Worm (Caenorhabditis elegans) whole organism, L2 larva: Measurements from ENCODE around the gene lgc-45.

Experiments
- F13H6.1 ChIP-seq: sonication (generic microtip); optimal IDR thresholded peaks from 2 replicates; lab custom pipeline; 2016; ENCODE audit warnings: missing genetic modification characterization, missing compliant biosample characterization
- ama-1 ChIP-seq: fragments of 150-350 bp; optimal IDR thresholded peaks from 2 replicates; lab custom pipeline; 2018; ENCODE audit warnings: inconsistent platforms
- blmp-1 ChIP-seq: sonication (generic microtip); optimal IDR thresholded peaks from 2 replicates; lab custom pipeline; 2017; ENCODE audit warnings: missing genetic modification characterization, mild to moderate bottlenecking, missing compliant biosample characterization, antibody characterized with exemption, moderate library complexity; ENCODE audit not compliant: insufficient read depth
- dmd-4 ChIP-seq: sonication (generic microtip); optimal IDR thresholded peaks from 2 replicates; lab custom pipeline; 2017; ENCODE audit warnings: missing biosample characterization, missing genetic modification characterization
- mdl-1 ChIP-seq, 2 experiments: fragments of 150-350 bp in 1 of 2; sonication (generic microtip) in 1 of 2; optimal IDR thresholded peaks; 2 replicates each; lab custom pipeline; 2017; ENCODE audit warnings: missing biosample characterization in 2 of 2, missing genetic modification characterization in 2 of 2
- nhr-10 ChIP-seq: sonication (generic microtip); optimal IDR thresholded peaks from 2 replicates; lab custom pipeline; 2017; ENCODE audit warnings: missing biosample characterization, missing genetic modification characterization
- nhr-11 ChIP-seq: fragments of 150-350 bp; optimal IDR thresholded peaks from 2 replicates; lab custom pipeline; 2014; ENCODE audit warnings: missing biosample characterization, missing genetic modification characterization
- unc-55 ChIP-seq: fragments of 150-350 bp; sonication (generic microtip); optimal IDR thresholded peaks from 3 replicates; lab custom pipeline; 2014; ENCODE audit warnings: missing biosample characterization, missing genetic modification reagents, missing genetic modification characterization
- unc-62 ChIP-seq: fragments of 150-350 bp; optimal IDR thresholded peaks from 2 replicates; lab custom pipeline; 2014; ENCODE audit warnings: missing biosample characterization, missing genetic modification reagents, missing genetic modification characterization

ce11 chrII:3547282-3547681 lies 10.0 kb upstream of the lgc-45 start:
- TF ChIP-seq nhr-11 (tag; lab: Kevin White, UChicago) (no peak), unc-62 (GFP tag; lab: Kevin White, UChicago) (no peak), ama-1 (no peak), blmp-1 (no peak), mdl-1 (tag; optimal IDR thresholded peaks at IDR 0.05; lab: Kevin White, UChicago) (peak in 1 of 2 experiments; percentile 38), dmd-4 (no peak), F13H6.1 (tag; lab: Kevin White, UChicago) (no peak), unc-55 (GFP tag; lab: Kevin White, UChicago) (peak; percentile 66), nhr-10 (tag; lab: Kevin White, UChicago) (no peak)
